Fruit fly (Drosophila melanogaster): ENCODE measurements around the gene CG11226.

Gene CG11226

DNA sequence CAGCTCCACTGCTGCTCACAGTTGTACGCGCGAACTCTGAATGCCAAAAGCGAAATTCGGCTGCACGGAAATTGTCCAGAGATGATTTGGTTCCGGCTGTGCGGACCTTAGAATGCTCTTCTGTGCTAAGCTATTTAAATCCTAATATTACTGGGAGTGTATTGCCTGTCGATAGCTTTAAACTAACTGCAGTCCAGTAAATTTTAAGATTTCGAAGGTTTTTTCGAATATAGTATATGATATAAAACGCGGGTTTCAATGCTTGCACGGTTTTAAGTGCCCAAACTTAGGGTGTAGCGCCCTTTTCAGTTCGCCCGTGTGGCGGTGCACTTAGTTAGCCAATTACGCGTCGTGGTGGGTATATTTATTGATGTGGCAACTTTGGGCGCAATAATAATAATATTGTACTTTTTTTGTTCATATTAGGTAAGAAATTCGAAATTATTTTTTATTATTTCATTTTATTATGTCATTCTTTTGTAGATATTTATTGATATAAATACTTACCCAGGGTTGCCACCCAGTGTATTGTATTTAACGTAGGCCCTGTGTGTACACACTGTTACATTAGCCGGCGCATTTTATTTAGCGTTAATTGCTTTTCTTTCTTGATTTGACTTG lies 42.0 kb downstream of the CG11226 start, which contains the start of the genes Chro and Ssl1 (continued):
- peak; percentile 100 for TF ChIP-seq chm (GFP tag; IDR thresholded peaks at IDR 0.05)
- TF ChIP-seq Hr39 (optimal IDR thresholded peaks at IDR 0.05), result no peak
- peak; percentile 97 for TF ChIP-seq Bdp1 (GFP tag; optimal IDR thresholded peaks at IDR 0.05)
- TF ChIP-seq CG4820 (GFP tag; optimal IDR thresholded peaks at IDR 0.05), result peak; percentile 99
- peak; percentile 99 for TF ChIP-seq CG12299 (tag; optimal IDR thresholded peaks at IDR 0.05)
- peak; percentile 100 for TF ChIP-seq CG11247 (GFP tag; IDR thresholded peaks at IDR 0.05)
- peak; percentile 100 for TF ChIP-seq CG8765 (GFP tag; IDR thresholded peaks at IDR 0.05)
- TF ChIP-seq CG17186 (GFP tag; optimal IDR thresholded peaks at IDR 0.05), result peak; percentile 98
- TF ChIP-seq Aef1 (GFP tag; IDR thresholded peaks at IDR 0.05), result peak; percentile 100
- TF ChIP-seq Dp (GFP tag; optimal IDR thresholded peaks at IDR 0.05), result peak; percentile 59
- peak; percentile 99 for TF ChIP-seq Blimp-1 (GFP tag; optimal IDR thresholded peaks at IDR 0.05)
- TF ChIP-seq Poxn (GFP tag; IDR thresholded peaks at IDR 0.05), result peak; percentile 99
- no peak for TF ChIP-seq bbx (GFP tag; IDR thresholded peaks at IDR 0.05; ENCODE audit: partially characterized antibody)
- TF ChIP-seq kay (GFP tag; optimal IDR thresholded peaks at IDR 0.05), result peak; percentile 100
- TF ChIP-seq CG16779 (GFP tag; IDR thresholded peaks at IDR 0.05), result peak; percentile 99
- TF ChIP-seq CG17612 (GFP tag; IDR thresholded peaks at IDR 0.05), result peak; percentile 99
- peak; percentile 100 for TF ChIP-seq eyg (GFP tag; optimal IDR thresholded peaks at IDR 0.05)
- TF ChIP-seq HHEX (GFP tag; optimal IDR thresholded peaks at IDR 0.05), result peak; percentile 100
- peak; percentile 100 for TF ChIP-seq vvl (GFP tag; IDR thresholded peaks at IDR 0.05)
- peak; percentile 98 for TF ChIP-seq Hey (tag; optimal IDR thresholded peaks at IDR 0.05)
- TF ChIP-seq CG7556 (GFP tag; optimal IDR thresholded peaks at IDR 0.05), result peak; percentile 100
- TF ChIP-seq Spps (tag; optimal IDR thresholded peaks at IDR 0.05), result peak; percentile 100
- TF ChIP-seq CG15696 (tag; optimal IDR thresholded peaks at IDR 0.05), result peak; percentile 100
- no peak for TF ChIP-seq CG6791 (GFP tag; IDR thresholded peaks at IDR 0.05; ENCODE audit: partially characterized antibody)
- peak; percentile 100 for TF ChIP-seq CG11398 (GFP tag; optimal IDR thresholded peaks at IDR 0.05)
- peak; percentile 100 for TF ChIP-seq CG30431 (GFP tag; optimal IDR thresholded peaks at IDR 0.05)
- peak in 1 of 2 experiments; percentile 96 for TF ChIP-seq Hr78 (GFP tag; optimal IDR thresholded peaks at IDR 0.05)
- peak; percentile 100 for TF ChIP-seq Dad (GFP tag; optimal IDR thresholded peaks at IDR 0.05)
- TF ChIP-seq CG4854 (GFP tag; optimal IDR thresholded peaks at IDR 0.05), result peak; percentile 100
- TF ChIP-seq Drgx (GFP tag; IDR thresholded peaks at IDR 0.05), result peak; percentile 100
- no peak for TF ChIP-seq CG2129 (GFP tag; IDR thresholded peaks at IDR 0.05; ENCODE audit: partially characterized antibody)
- no peak for TF ChIP-seq Lpt (GFP tag; optimal IDR thresholded peaks at IDR 0.05)
- peak; percentile 100 for TF ChIP-seq CG6854 (GFP tag; optimal IDR thresholded peaks at IDR 0.05)
- peak; percentile 100 for TF ChIP-seq Sox102F (GFP tag; optimal IDR thresholded peaks at IDR 0.05)
- peak; percentile 66; the same call in 2 of the 3 replicates for TF ChIP-seq knrl (GFP tag; IDR thresholded peaks at IDR 0.05; ENCODE audit: partially characterized antibody)
- peak; percentile 97 for TF ChIP-seq CG9437 (GFP tag; optimal IDR thresholded peaks at IDR 0.05)
- peak; percentile 95 for TF ChIP-seq MESR4 (GFP tag; optimal IDR thresholded peaks at IDR 0.05)
- peak; percentile 99 for TF ChIP-seq cas (GFP tag; IDR thresholded peaks at IDR 0.05)
- peak; percentile 98 for TF ChIP-seq CG4328 (GFP tag; optimal IDR thresholded peaks at IDR 0.05)
- TF ChIP-seq CG11456 (GFP tag; IDR thresholded peaks at IDR 0.05), result peak; percentile 100
- TF ChIP-seq lab (GFP tag; optimal IDR thresholded peaks at IDR 0.05), result peak; percentile 100
- no peak for TF ChIP-seq hbn (GFP tag; IDR thresholded peaks at IDR 0.05; ENCODE audit: partially characterized antibody)
- peak; percentile 100 for TF ChIP-seq Oaz (GFP tag; IDR thresholded peaks at IDR 0.05)
- TF ChIP-seq CG15601 (tag; optimal IDR thresholded peaks at IDR 0.05), result peak; percentile 99
- peak; percentile 100 for TF ChIP-seq CG18619 (GFP tag; optimal IDR thresholded peaks at IDR 0.05)
- peak; percentile 100 for TF ChIP-seq CG12769 (tag; optimal IDR thresholded peaks at IDR 0.05)
- peak; percentile 99 for TF ChIP-seq sqz (GFP tag; optimal IDR thresholded peaks at IDR 0.05)
- peak; percentile 100 for TF ChIP-seq Awh (GFP tag; IDR thresholded peaks at IDR 0.05)
- peak; percentile 100 for TF ChIP-seq CG30403 (GFP tag; optimal IDR thresholded peaks at IDR 0.05)
- TF ChIP-seq CG12236 (GFP tag; optimal IDR thresholded peaks at IDR 0.05), result peak; percentile 100

Measured in whole organism, embryonic.